Worm (Caenorhabditis elegans) whole organism, L4 larva: ENCODE measurements around the gene scp-1.

ENCODE experiments used
- D1046.2 ChIP-seq: fragments of 200-800 bp; sonication (Bioruptor generic); IDR thresholded peaks from 2 replicates; pipeline ENCODE4 v1.3.6; 2022; ENCODE audit warnings: missing genetic modification characterization, missing compliant biosample characterization
- T26A8.4 ChIP-seq: fragments of 200-800 bp; sonication (Bioruptor generic); IDR thresholded peaks from 2 replicates; pipeline ENCODE4 v1.3.6; 2022; ENCODE audit warnings: missing genetic modification characterization, missing compliant biosample characterization
- Y48G9A.11 ChIP-seq: fragments of 200-800 bp; sonication (Bioruptor generic); IDR thresholded peaks from 2 replicates; pipeline ENCODE4 v1.3.6; 2022; ENCODE audit warnings: missing genetic modification reagents, missing genetic modification characterization, missing compliant biosample characterization
- ZK546.5 ChIP-seq, 2 experiments: sonication (generic microtip); optimal IDR thresholded peaks; 2 replicates each; lab custom pipeline; 2017; ENCODE audit warnings: missing biosample characterization in 2 of 2, missing genetic modification characterization in 2 of 2
- aly-2 ChIP-seq: sonication (generic microtip); optimal IDR thresholded peaks from 2 replicates; lab custom pipeline; 2018; ENCODE audit warnings: missing biosample characterization, missing genetic modification characterization
- ama-1 ChIP-seq: fragments of 150-350 bp; optimal IDR thresholded peaks from 2 replicates; lab custom pipeline; 2014; ENCODE audit warnings: inconsistent platforms, mixed read lengths
- attf-4 ChIP-seq: sonication (generic microtip); optimal IDR thresholded peaks from 3 replicates; lab custom pipeline; 2017; ENCODE audit warnings: missing biosample characterization, missing genetic modification characterization
- ceh-28 ChIP-seq: fragments of 150-350 bp; optimal IDR thresholded peaks from 2 replicates; lab custom pipeline; 2014; ENCODE audit warnings: missing biosample characterization, missing genetic modification reagents, missing genetic modification characterization
- daf-16 ChIP-seq, 3 experiments: sonication (generic microtip); optimal IDR thresholded peaks; 2 replicates each; lab custom pipeline; 2016 to 2017; ENCODE audit warnings: missing genetic modification characterization in 3 of 3, missing genetic modification reagents in 3 of 3, mild to moderate bottlenecking in 2 of 3, missing compliant biosample characterization in 2 of 3, missing biosample characterization in 1 of 3, moderate library complexity in 1 of 3
- dmd-8 ChIP-seq: fragments of 200-800 bp; sonication (Bioruptor generic); IDR thresholded peaks from 2 replicates; pipeline ENCODE4 v1.3.6; 2022; ENCODE audit warnings: missing genetic modification characterization, missing compliant biosample characterization
- dpl-1 ChIP-seq: fragments of 150-350 bp; optimal IDR thresholded peaks from 2 replicates; lab custom pipeline; 2014; ENCODE audit warnings: missing biosample characterization, missing genetic modification reagents, missing genetic modification characterization
- egl-27 ChIP-seq: sonication (generic microtip); optimal IDR thresholded peaks from 3 replicates; lab custom pipeline; 2017; ENCODE audit warnings: missing biosample characterization, missing genetic modification reagents, missing genetic modification characterization
- fos-1 ChIP-seq: fragments of 150-350 bp; optimal IDR thresholded peaks from 2 replicates; lab custom pipeline; 2014; ENCODE audit warnings: missing biosample characterization, missing genetic modification characterization
- gei-8 ChIP-seq: fragments of 200-800 bp; sonication (Bioruptor generic); optimal IDR thresholded peaks from 2 replicates; lab custom pipeline; 2018; ENCODE audit warnings: mild to moderate bottlenecking, missing genetic modification characterization, missing compliant biosample characterization
- hlh-11 ChIP-seq: fragments of 200-800 bp; sonication (Bioruptor generic); optimal IDR thresholded peaks from 2 replicates; lab custom pipeline; 2018; ENCODE audit warnings: mild to moderate bottlenecking, missing genetic modification characterization, missing compliant biosample characterization
- jun-1 ChIP-seq: fragments of 150-350 bp; optimal IDR thresholded peaks from 2 replicates; lab custom pipeline; 2014; ENCODE audit warnings: missing biosample characterization, missing genetic modification reagents, missing genetic modification characterization
- lim-7 ChIP-seq: fragments of 200-800 bp; sonication (Bioruptor generic); IDR thresholded peaks from 2 replicates; pipeline ENCODE4 v1.3.6; 2022; ENCODE audit warnings: missing genetic modification characterization, missing compliant biosample characterization
- lin-1 ChIP-seq: fragments of 200-800 bp; sonication (Bioruptor generic); IDR thresholded peaks from 2 replicates; pipeline ENCODE4 v1.3.6; 2022; ENCODE audit warnings: missing genetic modification reagents, missing genetic modification characterization, missing compliant biosample characterization
- lin-13 ChIP-seq: fragments of 150-350 bp; optimal IDR thresholded peaks from 2 replicates; lab custom pipeline; 2014; ENCODE audit warnings: missing biosample characterization, missing genetic modification reagents, missing genetic modification characterization
- lin-38 ChIP-seq: fragments of 200-800 bp; sonication (Bioruptor generic); IDR thresholded peaks from 2 replicates; pipeline ENCODE4 v1.3.6; 2022; ENCODE audit warnings: missing genetic modification reagents, missing genetic modification characterization, missing compliant biosample characterization
- lin-39 ChIP-seq: fragments of 150-350 bp; optimal IDR thresholded peaks from 2 replicates; lab custom pipeline; 2014; ENCODE audit warnings: missing biosample characterization, missing genetic modification reagents, missing genetic modification characterization
- madf-9 ChIP-seq: fragments of 200-800 bp; sonication (Bioruptor generic); conservative IDR thresholded peaks from 2 replicates; pipeline ENCODE4 v1.3.6; 2022; ENCODE audit warnings: missing genetic modification reagents, missing genetic modification characterization, missing compliant biosample characterization
- mdl-1 ChIP-seq, 2 experiments: fragments of 150-350 bp in 1 of 2; sonication (generic microtip) in 1 of 2; optimal IDR thresholded peaks; 2 replicates each; lab custom pipeline; 2014 to 2017; ENCODE audit warnings: missing biosample characterization in 2 of 2, missing genetic modification characterization in 2 of 2
- mep-1 ChIP-seq: fragments of 150-350 bp; sonication (generic microtip); optimal IDR thresholded peaks from 3 replicates; lab custom pipeline; 2014; ENCODE audit warnings: missing biosample characterization, missing genetic modification characterization
- mxl-3 ChIP-seq: fragments of 200-800 bp; sonication (Bioruptor generic); optimal IDR thresholded peaks from 2 replicates; lab custom pipeline; 2018; ENCODE audit warnings: mild to moderate bottlenecking, missing genetic modification characterization, missing compliant biosample characterization
- nhr-10 ChIP-seq: fragments of 150-350 bp; optimal IDR thresholded peaks from 2 replicates; lab custom pipeline; 2014; ENCODE audit warnings: missing biosample characterization, missing genetic modification characterization
- nhr-102 ChIP-seq: sonication (generic microtip); optimal IDR thresholded peaks from 2 replicates; lab custom pipeline; 2016; ENCODE audit warnings: mild to moderate bottlenecking, missing genetic modification characterization, moderate library complexity, missing compliant biosample characterization
- nhr-111 ChIP-seq: fragments of 200-800 bp; sonication (Bioruptor generic); optimal IDR thresholded peaks from 2 replicates; lab custom pipeline; 2018; ENCODE audit warnings: mild to moderate bottlenecking, missing genetic modification characterization, missing compliant biosample characterization
- nhr-237 ChIP-seq: sonication (generic microtip); optimal IDR thresholded peaks from 2 replicates; lab custom pipeline; 2017; ENCODE audit warnings: missing biosample characterization, missing genetic modification characterization
- nhr-25 ChIP-seq: sonication (generic microtip); optimal IDR thresholded peaks from 2 replicates; lab custom pipeline; 2017; ENCODE audit warnings: missing genetic modification characterization, mild to moderate bottlenecking, missing compliant biosample characterization, antibody characterized with exemption, moderate library complexity, borderline replicate concordance; ENCODE audit not compliant: insufficient read depth
- nhr-42 ChIP-seq: fragments of 200-800 bp; sonication (Bioruptor generic); IDR thresholded peaks from 2 replicates; pipeline ENCODE4 v1.3.6; 2022; ENCODE audit warnings: missing genetic modification characterization, missing compliant biosample characterization
- nhr-48 ChIP-seq: sonication (generic microtip); optimal IDR thresholded peaks from 2 replicates; lab custom pipeline; 2016; ENCODE audit warnings: mild to moderate bottlenecking, missing genetic modification characterization, missing compliant biosample characterization
- nhr-77 ChIP-seq: fragments of 150-350 bp; optimal IDR thresholded peaks from 2 replicates; lab custom pipeline; 2014; ENCODE audit warnings: missing biosample characterization, missing genetic modification characterization
- pha-4 ChIP-seq, 2 experiments: fragments of 150-350 bp in 1 of 2; fragments of 200-800 bp in 1 of 2; sonication (Bioruptor generic) in 1 of 2; IDR thresholded peaks in 1 of 2; optimal IDR thresholded peaks in 1 of 2; 2 replicates each; pipeline versions ENCODE4 v1.3.6 to Lab custom; 2014 to 2022; ENCODE audit warnings: missing genetic modification characterization in 2 of 2, missing genetic modification reagents in 2 of 2, missing biosample characterization in 1 of 2, missing compliant biosample characterization in 1 of 2
- pqm-1 ChIP-seq: sonication (generic microtip); optimal IDR thresholded peaks from 2 replicates; lab custom pipeline; 2017; ENCODE audit warnings: missing biosample characterization, missing genetic modification characterization
- saeg-2 ChIP-seq: fragments of 200-800 bp; sonication (Bioruptor generic); IDR thresholded peaks from 2 replicates; pipeline ENCODE4 v1.3.6; 2022; ENCODE audit warnings: missing genetic modification reagents, missing genetic modification characterization, missing compliant biosample characterization
- set-16 ChIP-seq: fragments of 200-800 bp; sonication (Bioruptor generic); IDR thresholded peaks from 2 replicates; pipeline ENCODE4 v1.3.6; 2022; ENCODE audit warnings: missing genetic modification reagents, missing genetic modification characterization, missing compliant biosample characterization
- skn-1 ChIP-seq: fragments of 150-350 bp; optimal IDR thresholded peaks from 2 replicates; lab custom pipeline; 2014; ENCODE audit warnings: missing biosample characterization, missing genetic modification characterization
- snpc-4 ChIP-seq: fragments of 150-350 bp; optimal IDR thresholded peaks from 2 replicates; lab custom pipeline; 2014; ENCODE audit warnings: missing biosample characterization, missing genetic modification characterization
- spr-1 ChIP-seq: sonication (generic microtip); optimal IDR thresholded peaks from 2 replicates; lab custom pipeline; 2016; ENCODE audit warnings: mild to moderate bottlenecking, missing genetic modification characterization, missing compliant biosample characterization
- spr-3 ChIP-seq: fragments of 200-800 bp; sonication (Bioruptor generic); optimal IDR thresholded peaks from 2 replicates; lab custom pipeline; 2018; ENCODE audit warnings: mild to moderate bottlenecking, missing genetic modification characterization, missing compliant biosample characterization
- unc-39 ChIP-seq: sonication (generic microtip); optimal IDR thresholded peaks from 2 replicates; lab custom pipeline; 2017; ENCODE audit warnings: missing biosample characterization, missing genetic modification characterization
- zag-1 ChIP-seq: fragments of 150-350 bp; optimal IDR thresholded peaks from 2 replicates; lab custom pipeline; 2014; ENCODE audit warnings: missing biosample characterization, missing genetic modification characterization
- zip-11 ChIP-seq: fragments of 200-800 bp; sonication (Bioruptor generic); IDR thresholded peaks from 2 replicates; pipeline ENCODE4 v1.3.6; 2022; ENCODE audit warnings: missing genetic modification characterization, missing compliant biosample characterization
- zip-2 ChIP-seq: fragments of 150-350 bp; optimal IDR thresholded peaks from 2 replicates; lab custom pipeline; 2014; ENCODE audit warnings: missing biosample characterization, missing genetic modification characterization

Gene scp-1

ce11 chrII:9372991-9373390, 39.2 kb downstream of the scp-1 start, which contains the start of gene C06C3.4:
Gene C06C3.4 (plus strand): TSS chrII:9373291.
- TF ChIP-seq nhr-77 (tag; lab: Kevin White, UChicago) = no peak
- no peak for TF ChIP-seq zip-11 (GFP tag; lab: Robert Waterston, UW)

- TF ChIP-seq dpl-1 (GFP tag; lab: Kevin White, UChicago) (no peak), unc-39 (tag; lab: Kevin White, UChicago) (no peak), daf-16 (GFP tag; optimal IDR thresholded peaks at IDR 0.05; lab: Kevin White, UChicago) (no peak), daf-16 (tag; optimal IDR thresholded peaks at IDR 0.05; lab: Kevin White, UChicago) (peak; percentile 43), set-16 (GFP tag; lab: Robert Waterston, UW) (no peak), nhr-25 (tag; lab: Kevin White, UChicago) (no peak), spr-3 (GFP tag; lab: Kevin White, UChicago) (no peak)
These were observed 41.0 kb downstream of the scp-1 start, which contains the start of gene C06C3.12 for ce11 chrII:9374807-9375206. Gene C06C3.12 (plus strand): TSS chrII:9375107.

- TF ChIP-seq gei-8 (no peak), D1046.2 (no peak), lin-1 (GFP tag; lab: Robert Waterston, UW) (no peak), lin-38 (GFP tag; lab: Robert Waterston, UW) (no peak), hlh-11 (tag; lab: Kevin White, UChicago) (no peak), spr-1 (tag; lab: Kevin White, UChicago) (no peak), fos-1 (no peak), zag-1 (tag; lab: Kevin White, UChicago) (no peak), nhr-111 (GFP tag; lab: Kevin White, UChicago) (no peak), mdl-1 (tag; optimal IDR thresholded peaks at IDR 0.05; lab: Kevin White, UChicago) (no peak), mxl-3 (GFP tag; lab: Kevin White, UChicago) (no peak), nhr-237 (tag; lab: Kevin White, UChicago) (no peak), nhr-42 (GFP tag; lab: Robert Waterston, UW) (no peak), saeg-2 (no peak), nhr-10 (tag; lab: Kevin White, UChicago) (no peak), attf-4 (tag; lab: Kevin White, UChicago) (no peak)
- TF ChIP-seq, all 104 proteins: peak for 0
These were observed 43.3 kb downstream of the scp-1 start, which contains the start of gene C06C3.10 for ce11 chrII:9377158-9377557. Gene C06C3.10 (minus strand): TSS chrII:9377258.

- TF ChIP-seq daf-16 (GFP tag; optimal IDR thresholded peaks at IDR 0.05; lab: Kevin White, UChicago) (no peak), daf-16 (tag; optimal IDR thresholded peaks at IDR 0.05; lab: Kevin White, UChicago) (peak; percentile 72), dmd-8 (GFP tag; lab: Robert Waterston, UW) (no peak), nhr-48 (no peak), snpc-4 (no peak), pqm-1 (tag; lab: Kevin White, UChicago) (peak; percentile 26), lin-39 (no peak), T26A8.4 (GFP tag; lab: Robert Waterston, UW) (no peak), ceh-28 (tag; lab: Kevin White, UChicago) (no peak), lim-7 (no peak)
These were observed 44.4 kb downstream of the scp-1 start for ce11 chrII:9378174-9378573.

ce11 chrII:9379796-9380195, 46.0 kb downstream of the scp-1 start, which contains the start of gene srh-48:
Gene srh-48 (plus strand): TSS chrII:9380096.
- TF ChIP-seq ama-1 (lab: Kevin White, UChicago) (no peak), nhr-48 (no peak), pha-4 (GFP tag; IDR thresholded peaks at IDR 0.05; lab: Robert Waterston, UW) (no peak), pha-4 (tag; optimal IDR thresholded peaks at IDR 0.05; lab: Kevin White, UChicago) (no peak), nhr-102 (tag; lab: Kevin White, UChicago) (no peak), jun-1 (tag; lab: Kevin White, UChicago) (no peak), aly-2 (tag; lab: Kevin White, UChicago) (no peak), ZK546.5 (tag; optimal IDR thresholded peaks at IDR 0.05; lab: Kevin White, UChicago) (no peak), lin-1 (GFP tag; lab: Robert Waterston, UW) (no peak), lin-38 (GFP tag; lab: Robert Waterston, UW) (no peak), mep-1 (tag; lab: Kevin White, UChicago) (no peak), Y48G9A.11 (no peak), lin-13 (no peak), egl-27 (tag; lab: Kevin White, UChicago) (no peak), skn-1 (no peak), madf-9 (GFP tag; lab: Robert Waterston, UW) (no peak), zip-2 (tag; lab: Kevin White, UChicago) (no peak)
- TF ChIP-seq, all 104 proteins: peak for 0
